Worm (Caenorhabditis elegans) whole organism, L4/young adult: ENCODE results near the gene pges-2.

Experiments
- W03F9.2 ChIP-seq: fragments of 150-350 bp; optimal IDR thresholded peaks from 2 replicates; lab custom pipeline; 2014; ENCODE audit warnings: missing biosample characterization, missing genetic modification characterization
- him-1 ChIP-seq: sonication (generic microtip); optimal IDR thresholded peaks from 2 replicates; lab custom pipeline; 2016; ENCODE audit warnings: missing genotype, missing genetic modification reagents, missing genetic modification characterization, missing compliant biosample characterization

- no peak for TF ChIP-seq him-1 (tag; lab: Kevin White, UChicago)
- TF ChIP-seq W03F9.2 (tag; lab: Kevin White, UChicago): no peak
These were observed 30.7 kb upstream of the pges-2 start for ce11 chrIV:10398244-10398643.
